Fruit fly (Drosophila melanogaster): Measurements from ENCODE around the gene CG12321.

DNA sequence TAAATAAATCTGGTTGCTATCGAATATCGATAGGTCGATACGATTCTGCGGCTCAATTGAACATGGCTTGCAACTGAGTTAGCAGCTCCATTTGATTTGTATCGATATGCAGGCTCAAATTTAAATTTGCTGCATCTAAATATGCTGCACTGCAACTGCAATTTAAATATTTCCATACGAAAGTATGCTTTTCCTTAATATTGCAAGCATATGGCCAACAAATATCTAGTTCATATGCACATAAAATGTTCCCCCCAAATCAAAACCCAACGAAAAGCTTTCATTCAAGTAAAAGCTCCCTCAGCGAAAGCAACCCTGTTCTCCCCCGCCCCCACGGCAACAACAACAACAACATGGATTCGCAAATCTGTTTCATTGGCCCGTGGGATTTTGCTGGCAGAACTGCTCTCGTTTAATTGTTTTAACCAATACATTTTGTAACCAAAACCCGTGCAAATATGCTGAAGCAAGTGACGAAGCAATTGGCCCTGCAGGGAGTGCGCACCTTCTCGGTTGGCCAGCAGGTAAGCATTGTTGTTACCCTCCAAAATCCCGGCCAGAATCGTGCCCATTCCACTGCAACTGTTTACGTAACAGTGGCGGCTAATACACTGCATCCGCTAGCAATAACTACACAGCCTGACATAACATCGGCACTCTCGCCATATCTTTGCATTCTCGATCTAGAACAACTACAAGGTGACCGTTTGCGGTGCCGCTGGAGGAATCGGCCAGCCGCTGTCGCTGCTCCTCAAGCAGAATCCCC is 37.7 kb upstream of the CG12321 start, which contains the start of the genes CG7168 and Mdh2:
- TF ChIP-seq CG6854 (GFP tag; optimal IDR thresholded peaks at IDR 0.05) (no peak), pdm3 (GFP tag; optimal IDR thresholded peaks at IDR 0.05) (no peak), Ets96B (tag; optimal IDR thresholded peaks at IDR 0.05) (no peak), Eip75B (GFP tag; optimal IDR thresholded peaks at IDR 0.05) (no peak)
